Worm (Caenorhabditis elegans): ENCODE data around the gene ptr-8.
"Not testable (repeated sequence)": the region's sequence is repeated elsewhere in the genome, so short reads cannot be mapped to it uniquely, and the experiment has no call there.

The ptr-8 gene

ce11 chrII:10904379-10904778 is 15.3 kb downstream of the ptr-8 start, which contains the start of gene sra-12:
sra-12 (minus strand) TSS chrII:10904479.
- not testable (repeated sequence) for TF ChIP-seq F44E2.7 (GFP tag; IDR thresholded peaks at IDR 0.05); dmd-6 (GFP tag; IDR thresholded peaks at IDR 0.05); hlh-30 (tag; optimal IDR thresholded peaks at IDR 0.05; ENCODE audit: insufficient read depth)

ce11 chrII:10910219-10910618 is 21.1 kb downstream of the ptr-8 start, which contains the start of gene sra-11:
sra-11 (minus strand) TSS chrII:10910319.
- no peak for TF ChIP-seq F26F4.8 (GFP tag; conservative IDR thresholded peaks at IDR 0.05)
- TF ChIP-seq tra-1 (GFP tag; IDR thresholded peaks at IDR 0.05) = no peak
- no peak for TF ChIP-seq F10B5.3 (tag; optimal IDR thresholded peaks at IDR 0.05)
- TF ChIP-seq ztf-11 (tag; optimal IDR thresholded peaks at IDR 0.05) = no peak
- no peak for TF ChIP-seq ZK546.5 (tag; optimal IDR thresholded peaks at IDR 0.05)
- TF ChIP-seq nhr-25 (tag; optimal IDR thresholded peaks at IDR 0.05; ENCODE audit: borderline replicate concordance, insufficient read depth) = no peak
- TF ChIP-seq vab-7 (GFP tag; IDR thresholded peaks at IDR 0.05) = no peak
- TF ChIP-seq lsy-2 (tag; optimal IDR thresholded peaks at IDR 0.05) = no peak
- TF ChIP-seq madf-5 (GFP tag; IDR thresholded peaks at IDR 0.05) = no peak
- no peak for TF ChIP-seq jun-1 (tag; optimal IDR thresholded peaks at IDR 0.05)
- TF ChIP-seq gei-8 (GFP tag; optimal IDR thresholded peaks at IDR 0.05) = no peak
- no peak for TF ChIP-seq unc-62 (GFP tag; optimal IDR thresholded peaks at IDR 0.05 in 1 of 2)
- TF ChIP-seq unc-62 (tag; optimal IDR thresholded peaks at IDR 0.05) = no peak

ce11 chrII:10912995-10913394 is 23.9 kb downstream of the ptr-8 start:
- TF ChIP-seq rbr-2 (tag; optimal IDR thresholded peaks at IDR 0.05) = no peak
- TF ChIP-seq unc-62 (GFP tag; optimal IDR thresholded peaks at IDR 0.05 in 1 of 2) = peak in 1 of 2 experiments; percentile 96
- no peak for TF ChIP-seq unc-62 (tag; optimal IDR thresholded peaks at IDR 0.05)

DNA sequence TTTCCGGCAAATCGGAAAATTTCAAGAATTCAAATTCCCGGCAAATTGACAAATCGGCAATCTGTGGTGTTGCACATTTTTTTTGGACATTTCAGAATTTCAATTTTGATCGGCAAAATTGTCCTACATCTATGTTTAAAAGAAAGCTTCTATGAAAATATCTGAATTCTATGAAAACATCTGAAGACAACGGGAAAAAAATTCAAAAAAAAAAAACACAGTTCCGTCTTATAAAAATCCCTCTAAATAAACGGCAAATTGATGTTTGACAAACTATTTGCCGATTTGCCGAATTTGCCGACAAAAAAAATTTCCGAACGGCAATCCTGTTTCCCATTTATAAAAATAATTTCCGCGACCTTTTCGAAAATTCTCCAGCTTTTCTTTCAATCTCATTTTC is 25.3 kb downstream of the ptr-8 start, which contains the start of gene F44F4.15:
Gene F44F4.15, plus strand, starts transcription at position 301 of the 400 bp plus-strand sequence.
- no peak for TF ChIP-seq egl-27 (tag; optimal IDR thresholded peaks at IDR 0.05)
- TF ChIP-seq lsy-2 (tag; optimal IDR thresholded peaks at IDR 0.05) = no peak
- no peak for TF ChIP-seq fkh-10 (GFP tag; optimal IDR thresholded peaks at IDR 0.05)
- no peak for TF ChIP-seq F49E8.2 (tag; optimal IDR thresholded peaks at IDR 0.05; ENCODE audit: borderline replicate concordance)
- TF ChIP-seq ceh-44 (GFP tag; IDR thresholded peaks at IDR 0.05) = no peak
- no peak for TF ChIP-seq egl-43 (GFP tag; IDR thresholded peaks at IDR 0.05)
- TF ChIP-seq nhr-6 (tag; optimal IDR thresholded peaks at IDR 0.05) = no peak
- no peak for TF ChIP-seq zip-11 (GFP tag; IDR thresholded peaks at IDR 0.05)
- TF ChIP-seq Y105C5A.15 (GFP tag; IDR thresholded peaks at IDR 0.05) = no peak
- TF ChIP-seq vab-7 (GFP tag; IDR thresholded peaks at IDR 0.05) = no peak
- TF ChIP-seq mes-2 (tag; optimal IDR thresholded peaks at IDR 0.05; ENCODE audit: poor library complexity, severe bottlenecking) = no peak
- no peak for TF ChIP-seq dmd-9 (GFP tag; IDR thresholded peaks at IDR 0.05)
- no peak for TF ChIP-seq madf-5 (GFP tag; IDR thresholded peaks at IDR 0.05)
- no peak for TF ChIP-seq tra-1 (GFP tag; IDR thresholded peaks at IDR 0.05)
- TF ChIP-seq F37D6.2 (tag; optimal IDR thresholded peaks at IDR 0.05) = no peak
- no peak for TF ChIP-seq ceh-20 (GFP tag; IDR thresholded peaks at IDR 0.05)
- TF ChIP-seq R02D3.7 (tag; optimal IDR thresholded peaks at IDR 0.05) = no peak
- TF ChIP-seq lin-1 (GFP tag; IDR thresholded peaks at IDR 0.05) = no peak
- TF ChIP-seq saeg-2 (GFP tag; IDR thresholded peaks at IDR 0.05) = no peak

- no peak for TF ChIP-seq nhr-6 (tag; optimal IDR thresholded peaks at IDR 0.05)
- TF ChIP-seq mdt-29 (GFP tag; IDR thresholded peaks at IDR 0.05) = no peak
- no peak for TF ChIP-seq snpc-1.2 (GFP tag; IDR thresholded peaks at IDR 0.05)
- no peak for TF ChIP-seq lin-38 (GFP tag; IDR thresholded peaks at IDR 0.05)
- TF ChIP-seq nhr-25 (tag; optimal IDR thresholded peaks at IDR 0.05; ENCODE audit: borderline replicate concordance, insufficient read depth) = no peak
- TF ChIP-seq arid-1 (GFP tag; conservative IDR thresholded peaks at IDR 0.05) = no peak
- TF ChIP-seq madf-9 (GFP tag; conservative IDR thresholded peaks at IDR 0.05) = no peak
- no peak for TF ChIP-seq set-16 (GFP tag; IDR thresholded peaks at IDR 0.05)
- no peak for TF ChIP-seq T26A8.4 (GFP tag; IDR thresholded peaks at IDR 0.05)
- TF ChIP-seq spr-3 (GFP tag; optimal IDR thresholded peaks at IDR 0.05) = no peak
- no peak for TF ChIP-seq nhr-111 (GFP tag; optimal IDR thresholded peaks at IDR 0.05)
- no peak for TF ChIP-seq unc-39 (tag; optimal IDR thresholded peaks at IDR 0.05)
- TF ChIP-seq F10B5.3 (tag; optimal IDR thresholded peaks at IDR 0.05) = no peak
- no peak for TF ChIP-seq cey-2 (tag; optimal IDR thresholded peaks at IDR 0.05; ENCODE audit: borderline replicate concordance, insufficient read depth)
Observed at ce11 chrII:10915732-10916131, 26.7 kb downstream of the ptr-8 start, which contains the start of gene F44F4.9. F44F4.9 (minus strand) TSS chrII:10915832.

Measured in whole organism, L4 larva.